Worm (Caenorhabditis elegans) whole organism, young adult: ENCODE results near the gene ZK377.15.

Experiments used
- F55B11.4 ChIP-seq: sonication (generic microtip); optimal IDR thresholded peaks from 2 replicates; lab custom pipeline; 2016; ENCODE audit warnings: missing compliant biosample characterization, missing genetic modification characterization, borderline replicate concordance; ENCODE audit not compliant: insufficient read depth
- F57A8.1 ChIP-seq: fragments of 200-800 bp; sonication (Bioruptor generic); optimal IDR thresholded peaks from 2 replicates; lab custom pipeline; 2018; ENCODE audit warnings: mild to moderate bottlenecking, missing genetic modification characterization, moderate library complexity, missing compliant biosample characterization
- F57C9.4 ChIP-seq: sonication (generic microtip); optimal IDR thresholded peaks from 2 replicates; lab custom pipeline; 2017; ENCODE audit warnings: mild to moderate bottlenecking, missing genetic modification characterization, missing compliant biosample characterization
- egl-44 ChIP-seq: fragments of 200-800 bp; sonication (Bioruptor generic); IDR thresholded peaks from 2 replicates; pipeline ENCODE4 v1.3.6; 2022; ENCODE audit warnings: missing genetic modification reagents, missing genetic modification characterization, missing compliant biosample characterization
- pbrm-1 ChIP-seq: fragments of 200-800 bp; sonication (Bioruptor generic); IDR thresholded peaks from 2 replicates; pipeline ENCODE4 v1.3.6; 2022; ENCODE audit warnings: missing genetic modification reagents, missing genetic modification characterization, missing compliant biosample characterization
- ztf-22 ChIP-seq: fragments of 200-800 bp; sonication (Bioruptor generic); optimal IDR thresholded peaks from 2 replicates; lab custom pipeline; 2018; ENCODE audit warnings: mild to moderate bottlenecking, missing genetic modification characterization, moderate library complexity, missing compliant biosample characterization
- ztf-25 ChIP-seq: fragments of 200-800 bp; sonication (Bioruptor generic); IDR thresholded peaks from 2 replicates; pipeline ENCODE4 v1.3.6; 2022; ENCODE audit warnings: missing genetic modification reagents, missing genetic modification characterization, missing compliant biosample characterization

DNA sequence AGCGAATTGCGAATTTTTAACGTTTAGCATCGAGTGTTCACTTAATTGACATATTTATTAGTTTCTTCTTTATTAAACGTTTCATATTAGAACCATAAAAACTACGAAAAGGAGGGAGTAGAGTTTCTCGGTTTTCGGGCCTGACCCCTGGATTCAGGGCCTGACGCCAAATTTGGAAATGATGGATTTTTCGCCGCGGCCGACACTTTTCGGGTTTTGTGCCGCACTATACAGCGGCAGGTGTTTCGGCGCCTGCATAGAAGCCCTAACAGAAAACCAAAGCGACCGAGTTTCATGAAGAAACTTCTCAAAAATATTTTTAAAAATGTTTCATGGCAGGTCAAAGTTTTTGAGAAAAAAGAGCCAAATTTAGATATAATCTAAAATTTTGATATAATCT lies 34.7 kb upstream of the ZK377.15 start:
- TF ChIP-seq F57C9.4 (tag; lab: Kevin White, UChicago) = no peak
- no peak for TF ChIP-seq F55B11.4 (tag; lab: Kevin White, UChicago)
- TF ChIP-seq F57A8.1 = no peak
- TF ChIP-seq ztf-22 (GFP tag; lab: Kevin White, UChicago) = no peak
- no peak for TF ChIP-seq egl-44 (GFP tag; lab: Robert Waterston, UW)
- no peak for TF ChIP-seq pbrm-1 (GFP tag; lab: Robert Waterston, UW)
- no peak for TF ChIP-seq ztf-25 (GFP tag; lab: Robert Waterston, UW)
